Worm (Caenorhabditis elegans) whole organism, late embryonic: ENCODE results near the gene col-83.

ENCODE experiments used
- ceh-30 ChIP-seq: fragments of 150-350 bp; optimal IDR thresholded peaks from 2 replicates; lab custom pipeline; 2014; ENCODE audit warnings: missing biosample characterization, missing genetic modification characterization
- eyg-1 ChIP-seq: sonication (generic microtip); optimal IDR thresholded peaks from 2 replicates; lab custom pipeline; 2016; ENCODE audit warnings: missing genotype, missing genetic modification characterization, missing compliant biosample characterization
- fkh-6 ChIP-seq: sonication (generic microtip); optimal IDR thresholded peaks from 2 replicates; lab custom pipeline; 2016; ENCODE audit warnings: missing genetic modification characterization, missing compliant biosample characterization
- pha-2 ChIP-seq: sonication (generic microtip); optimal IDR thresholded peaks from 2 replicates; lab custom pipeline; 2017; ENCODE audit warnings: mild to moderate bottlenecking, missing genetic modification characterization, missing compliant biosample characterization
- tbx-2 ChIP-seq: sonication (generic microtip); optimal IDR thresholded peaks from 2 replicates; lab custom pipeline; 2016; ENCODE audit warnings: missing genetic modification characterization, missing compliant biosample characterization

DNA sequence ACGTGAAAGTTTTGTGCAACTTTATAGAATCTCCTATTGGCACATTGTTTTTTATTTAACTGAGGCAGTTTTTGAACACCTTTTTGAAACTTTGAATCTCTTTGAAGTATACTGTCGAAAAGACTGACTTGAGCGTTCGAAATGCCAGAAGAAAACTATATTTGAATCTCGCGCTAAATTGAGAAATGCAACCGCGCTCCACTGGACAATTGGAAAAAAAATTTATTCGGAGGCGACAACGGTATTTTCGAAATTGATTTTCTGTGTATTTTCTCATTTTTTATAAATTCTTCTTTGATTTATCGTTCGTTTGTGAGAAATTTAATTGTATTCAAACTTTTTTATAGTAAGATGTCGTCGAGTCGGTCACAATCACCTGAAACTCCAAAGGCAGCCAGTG, 23.7 kb downstream of the col-83 start, which contains the start of gene let-858:
- TF ChIP-seq eyg-1 (tag; lab: Kevin White, UChicago) (no peak), ceh-30 (tag; lab: Kevin White, UChicago) (no peak), pha-2 (tag; lab: Kevin White, UChicago) (no peak), fkh-6 (tag; lab: Kevin White, UChicago) (no peak), tbx-2 (tag; lab: Kevin White, UChicago) (no peak)
